Fruit fly (Drosophila melanogaster) Kc167 (cell line): ENCODE measurements around the gene CG4619.

ENCODE experiments used
- Myc ChIP-seq: fragments of >200 bp; optimal IDR thresholded peaks from 2 replicates; lab custom pipeline; 2017; ENCODE audit warnings: missing external identifiers
- Sin3A ChIP-seq: fragments of >200 bp; optimal IDR thresholded peaks from 2 replicates; lab custom pipeline; 2018; ENCODE audit warnings: missing external identifiers
- h ChIP-seq: fragments of >200 bp; optimal IDR thresholded peaks from 3 replicates; lab custom pipeline; 2018; ENCODE audit warnings: missing external identifiers
- insv ChIP-seq: fragments of >200 bp; optimal IDR thresholded peaks from 3 replicates; lab custom pipeline; 2018; ENCODE audit warnings: missing external identifiers
- psq ChIP-seq: fragments of >200 bp; optimal IDR thresholded peaks from 2 replicates; lab custom pipeline; 2017; ENCODE audit warnings: missing external identifiers
- ttk ChIP-seq: sonication (Bioruptor generic); optimal IDR thresholded peaks from 2 replicates; lab custom pipeline; 2017; ENCODE audit warnings: missing external identifiers

CG4619 gene

DNA sequence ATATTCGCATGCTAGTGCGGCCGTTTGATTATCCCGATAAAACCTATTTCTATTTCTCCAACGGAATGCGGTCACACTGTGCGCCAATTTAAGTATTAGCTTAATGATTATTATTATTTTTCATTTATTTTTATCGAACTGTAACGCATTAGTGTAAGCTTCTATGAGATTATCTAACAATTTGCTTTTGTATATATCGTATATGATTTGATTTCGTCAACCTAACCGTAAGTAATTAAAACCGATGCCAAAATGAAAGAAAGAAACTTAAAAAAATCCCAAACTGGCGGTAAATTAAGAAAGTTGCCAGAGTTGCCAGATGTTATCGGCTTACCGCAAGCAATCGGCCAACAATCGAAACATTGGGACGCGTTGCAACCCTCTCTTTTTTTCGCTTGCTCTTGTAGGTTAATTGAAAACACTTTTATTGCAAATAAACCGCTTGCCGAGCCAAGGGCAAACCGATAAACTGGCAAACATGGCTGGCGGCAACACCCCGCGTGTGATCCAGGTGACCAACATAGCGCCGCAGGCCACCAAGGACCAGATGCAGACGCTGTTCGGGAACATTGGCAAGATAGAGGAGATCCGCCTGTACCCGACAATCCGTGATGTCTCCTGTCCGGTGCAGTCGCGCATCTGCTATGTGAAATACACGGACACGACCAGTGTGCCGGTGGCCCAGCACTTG lies 25.9 kb upstream of the CG4619 start, which contains the start of the genes Etl1 and Srp54:
Gene Etl1 (minus strand): TSS at position 39 of the 691 bp plus-strand sequence.
Gene Srp54 (plus strand): TSS at position 342 of the 691 bp plus-strand sequence.
- no peak for TF ChIP-seq ttk
- no peak for TF ChIP-seq insv (lab: Kevin White, UChicago)
- TF ChIP-seq Sin3A (lab: Kevin White, UChicago), result no peak
- no peak for TF ChIP-seq Myc (lab: Kevin White, UChicago)
- no peak for TF ChIP-seq psq (lab: Kevin White, UChicago)
- TF ChIP-seq h (lab: Kevin White, UChicago), result no peak

DNA sequence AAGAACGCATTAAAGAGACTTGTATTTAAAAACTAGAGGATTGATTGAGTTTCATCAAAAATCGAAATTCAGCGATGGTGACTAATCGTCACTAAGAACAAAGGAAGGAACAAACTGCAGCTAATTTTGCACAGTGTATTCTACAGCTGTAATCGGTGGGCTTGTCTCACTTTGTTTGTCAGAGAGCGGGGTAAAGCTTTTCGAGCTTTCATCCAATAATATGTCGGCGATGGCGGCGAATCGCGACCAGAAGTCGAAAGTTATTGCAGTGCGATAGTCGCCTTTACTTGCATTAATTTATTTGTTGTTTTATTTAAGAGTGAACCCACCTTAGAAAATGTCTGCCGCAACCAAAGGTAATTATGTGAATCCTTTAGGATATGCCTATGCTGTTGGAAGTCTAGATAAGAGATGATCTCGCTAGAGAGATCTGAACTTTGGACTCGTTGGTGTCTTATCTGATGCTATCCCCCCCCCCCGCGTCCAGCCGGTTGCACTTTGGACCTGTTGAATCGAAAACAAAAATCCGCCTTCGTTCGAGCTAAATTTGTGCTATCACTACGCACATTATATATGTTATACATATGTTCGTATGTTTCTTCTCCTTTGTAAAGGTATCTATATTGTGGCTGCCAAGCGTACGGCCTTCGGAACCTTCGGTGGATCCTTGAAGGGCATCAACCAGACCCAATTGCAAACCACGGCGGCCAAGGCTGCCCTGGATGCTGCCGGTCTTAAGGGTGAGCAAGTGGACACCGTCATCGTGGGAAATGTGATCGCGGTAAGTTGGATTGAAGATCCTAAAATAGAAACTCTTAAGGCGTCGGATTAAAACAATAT lies 23.4 kb upstream of the CG4619 start, which contains the start of gene yip2:
Gene yip2 (plus strand): TSS at position 243 of the 840 bp plus-strand sequence.
- TF ChIP-seq Sin3A (lab: Kevin White, UChicago) (no peak), ttk (no peak), psq (lab: Kevin White, UChicago) (no peak), insv (lab: Kevin White, UChicago) (no peak), Myc (lab: Kevin White, UChicago) (no peak), h (lab: Kevin White, UChicago) (no peak)

- no peak for TF ChIP-seq Myc (lab: Kevin White, UChicago)
Observed at dm6 chr2L:9918020-9918959, 20.4 kb upstream of the CG4619 start, which contains the start of the genes CG5885 and CG4598. TSS of gene CG5885 (minus strand) at chr2L:9918330. TSS of gene CG4598 (plus strand) at chr2L:9918618.

DNA sequence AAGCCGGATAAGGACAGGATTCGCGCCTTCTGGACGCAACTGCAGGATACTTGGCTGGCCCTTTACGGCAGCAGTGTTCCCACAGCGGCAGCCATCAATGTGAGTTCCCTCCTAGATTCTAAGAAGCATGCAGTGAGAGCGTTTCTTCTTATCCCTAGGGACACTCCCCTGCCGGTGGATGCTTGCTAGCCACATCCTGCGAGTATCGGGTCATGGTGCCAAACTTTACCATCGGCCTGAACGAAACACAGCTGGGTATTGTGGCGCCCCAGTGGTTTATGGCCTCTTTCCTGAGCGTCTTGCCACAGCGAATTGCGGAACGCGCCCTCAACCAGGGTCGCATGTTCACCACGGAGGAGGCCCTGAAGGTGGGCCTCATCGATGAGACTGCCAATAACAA lies 19.4 kb upstream of the CG4619 start:
- TF ChIP-seq Myc (lab: Kevin White, UChicago) (no peak), h (lab: Kevin White, UChicago) (no peak), ttk (no peak), psq (lab: Kevin White, UChicago) (no peak), Sin3A (lab: Kevin White, UChicago) (no peak), insv (lab: Kevin White, UChicago) (no peak)

DNA sequence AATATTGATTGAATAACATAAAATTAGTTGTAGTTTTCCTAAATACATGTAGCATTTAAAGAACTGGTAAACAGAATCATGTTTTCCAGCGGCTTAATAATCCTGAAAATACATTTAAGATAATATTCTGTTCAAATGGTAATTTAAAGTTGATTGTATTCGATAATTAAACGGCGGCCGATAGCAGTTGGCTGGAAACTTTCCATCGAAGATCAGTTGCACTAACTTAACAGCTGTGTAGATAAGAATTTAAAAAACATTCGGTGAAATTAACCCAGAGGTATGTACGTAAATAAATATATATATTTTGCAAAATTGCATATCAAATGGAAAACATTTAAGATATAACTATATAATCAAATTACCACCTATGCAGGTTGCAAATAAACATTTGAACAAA lies 18.7 kb upstream of the CG4619 start, which contains the start of gene CG4594:
Gene CG4594 (plus strand): TSS at position 212 of the 400 bp plus-strand sequence.
- no peak for TF ChIP-seq Sin3A (lab: Kevin White, UChicago)
- no peak for TF ChIP-seq h (lab: Kevin White, UChicago)
- no peak for TF ChIP-seq psq (lab: Kevin White, UChicago)
- no peak for TF ChIP-seq ttk
- no peak for TF ChIP-seq Myc (lab: Kevin White, UChicago)
- no peak for TF ChIP-seq insv (lab: Kevin White, UChicago)

dm6 chr2L:9921401-9921800 lies 17.3 kb upstream of the CG4619 start, which contains the start of gene CG4592:
TSS of gene CG4592 (plus strand) at chr2L:9921633.
- TF ChIP-seq h (lab: Kevin White, UChicago) (no peak), insv (lab: Kevin White, UChicago) (no peak), Myc (lab: Kevin White, UChicago) (no peak), ttk (no peak), psq (lab: Kevin White, UChicago) (no peak), Sin3A (lab: Kevin White, UChicago) (no peak)

DNA sequence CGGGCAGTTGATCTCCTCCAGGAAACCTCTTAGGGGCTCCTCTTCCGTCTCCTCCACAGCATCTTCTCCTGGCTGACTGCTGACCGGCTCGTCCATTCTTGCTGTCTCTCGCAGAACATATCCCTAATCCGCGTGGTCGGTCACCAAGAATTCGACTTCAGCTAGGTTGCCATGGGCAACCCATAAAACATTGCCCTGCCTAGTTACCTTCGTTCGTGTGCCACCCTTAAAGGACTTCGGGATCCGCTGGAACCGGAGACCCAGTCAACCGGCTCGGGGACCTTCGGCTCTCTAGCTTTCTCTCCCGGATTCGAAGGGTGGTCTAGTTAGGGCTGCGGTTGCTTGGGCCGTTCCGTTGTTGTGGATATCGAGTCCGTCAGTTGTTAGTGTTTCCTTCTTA lies 13.9 kb upstream of the CG4619 start, which contains the start of the genes TbCMF46 and CG42366:
Gene TbCMF46 (minus strand): TSS at position 101 of the 400 bp plus-strand sequence.
Gene CG42366 (plus strand): TSS at position 397 of the 400 bp plus-strand sequence.
- TF ChIP-seq Myc (lab: Kevin White, UChicago), result no peak
- TF ChIP-seq insv (lab: Kevin White, UChicago), result no peak
- no peak for TF ChIP-seq psq (lab: Kevin White, UChicago)
- TF ChIP-seq h (lab: Kevin White, UChicago), result no peak
- no peak for TF ChIP-seq Sin3A (lab: Kevin White, UChicago)
- no peak for TF ChIP-seq ttk

DNA sequence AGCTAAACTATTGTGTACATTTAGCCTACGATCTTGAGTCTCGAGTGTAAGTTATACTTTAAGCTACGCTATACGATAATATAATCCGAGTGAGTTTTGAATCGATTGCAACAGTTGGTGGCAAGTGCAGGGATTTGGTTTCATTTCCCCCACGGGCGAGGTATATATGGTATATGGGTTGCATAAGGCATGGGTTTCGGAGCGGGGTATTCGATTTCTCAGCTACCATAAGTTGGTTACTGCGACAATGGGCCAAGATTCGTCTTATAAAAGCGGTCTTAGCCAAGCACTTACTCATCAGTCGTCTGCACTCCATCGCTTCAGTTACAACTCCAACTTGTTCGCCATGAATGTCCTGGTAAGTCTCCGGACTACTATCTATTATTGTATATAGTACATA lies 8.4 kb upstream of the CG4619 start, which contains the start of gene CG42367:
Gene CG42367 (plus strand): TSS at position 301 of the 400 bp plus-strand sequence.
- TF ChIP-seq h (lab: Kevin White, UChicago) (no peak), ttk (no peak), insv (lab: Kevin White, UChicago) (no peak), Myc (lab: Kevin White, UChicago) (no peak), Sin3A (lab: Kevin White, UChicago) (no peak)

DNA sequence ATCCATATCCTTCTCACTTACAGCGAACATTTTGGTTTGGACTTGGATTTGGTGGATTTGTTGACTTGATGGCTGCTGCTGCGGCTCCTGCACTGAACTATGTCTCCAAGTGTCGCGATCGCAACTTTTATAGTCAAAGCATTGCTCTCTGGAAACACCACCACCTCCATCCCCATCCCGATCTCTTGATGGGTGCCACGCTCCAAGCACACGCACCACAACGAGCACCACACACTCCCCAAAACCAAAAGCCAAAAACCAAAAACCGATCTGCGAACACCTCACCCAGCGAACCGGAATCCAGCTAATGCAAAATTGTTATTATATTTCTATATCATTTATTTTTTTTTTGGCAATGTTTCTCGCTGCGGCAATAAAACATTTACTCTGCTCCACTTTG lies 5.6 kb upstream of the CG4619 start, which contains the start of gene Cpr30F:
Gene Cpr30F (minus strand): TSS at position 101 of the 400 bp plus-strand sequence.
- TF ChIP-seq Myc (lab: Kevin White, UChicago), result no peak
- TF ChIP-seq h (lab: Kevin White, UChicago), result no peak
- no peak for TF ChIP-seq psq (lab: Kevin White, UChicago)
- no peak for TF ChIP-seq insv (lab: Kevin White, UChicago)
- TF ChIP-seq Sin3A (lab: Kevin White, UChicago), result no peak
- no peak for TF ChIP-seq ttk

dm6 chr2L:9937908-9938307 lies 755 bp upstream of the CG4619 start, which contains the start of gene Arglu1:
TSS of gene Arglu1 (minus strand) at chr2L:9938134.
- no peak for TF ChIP-seq psq (lab: Kevin White, UChicago)
- TF ChIP-seq h (lab: Kevin White, UChicago), result no peak
- TF ChIP-seq ttk, result no peak
- TF ChIP-seq insv (lab: Kevin White, UChicago), result no peak
- TF ChIP-seq Sin3A (lab: Kevin White, UChicago), result no peak
- no peak for TF ChIP-seq Myc (lab: Kevin White, UChicago)
